Fruit fly (Drosophila melanogaster): Measurements from ENCODE around the gene lic.

lic gene

DNA sequence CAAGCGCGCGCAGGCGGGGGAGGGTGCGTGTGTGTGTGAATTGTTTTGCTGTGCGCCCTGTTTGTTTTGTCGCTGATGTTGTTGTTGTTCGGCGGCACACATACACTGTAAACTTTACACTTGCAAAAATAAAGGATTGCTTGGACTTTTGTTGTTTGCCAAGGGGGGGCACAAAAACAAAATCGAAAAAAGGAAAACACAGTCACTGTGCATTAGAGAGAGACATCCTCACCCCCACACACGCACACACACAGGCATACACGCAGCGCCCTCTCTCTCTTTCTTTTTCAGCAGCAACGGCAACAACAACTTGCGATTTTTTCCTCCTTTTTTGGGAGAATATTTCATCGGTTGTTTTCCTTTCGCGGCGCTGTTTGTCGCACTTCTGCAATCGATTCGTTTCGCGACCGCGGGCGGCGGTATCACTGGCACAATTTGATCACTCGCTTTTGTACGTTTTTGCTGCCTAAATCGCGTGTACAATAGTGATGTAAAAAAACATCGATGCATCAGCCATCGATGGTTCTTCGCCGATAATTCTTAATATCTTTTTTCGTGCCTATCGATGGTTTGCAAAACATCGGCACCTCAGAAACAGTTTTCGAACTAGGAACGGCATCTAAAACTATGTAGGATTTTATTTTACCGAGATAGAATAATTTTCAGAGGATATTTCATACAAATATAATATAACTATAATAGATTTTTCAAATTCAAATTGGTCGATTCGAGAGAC, 857 bp upstream of the lic start, which contains the start of gene hep (continued):
- TF ChIP-seq CG17912 (GFP tag; optimal IDR thresholded peaks at IDR 0.05) = no peak
- peak; percentile 17 for TF ChIP-seq Med (GFP tag)
- TF ChIP-seq CG17385 (GFP tag; optimal IDR thresholded peaks at IDR 0.05) = no peak
- no peak for TF ChIP-seq ranshi (GFP tag; IDR thresholded peaks at IDR 0.05)
- no peak for TF ChIP-seq dmrt11E (tag; optimal IDR thresholded peaks at IDR 0.05)
- no peak for TF ChIP-seq CG4328 (GFP tag; optimal IDR thresholded peaks at IDR 0.05)
- peak; percentile 73; the same call in 3 of the 4 replicates for TF ChIP-seq Dll (GFP tag; IDR thresholded peaks at IDR 0.05; ENCODE audit: partially characterized antibody)
- no peak for TF ChIP-seq oc (tag; optimal IDR thresholded peaks at IDR 0.05)
- no peak for TF ChIP-seq kni (GFP tag; optimal IDR thresholded peaks at IDR 0.05)
- TF ChIP-seq run (tag; optimal IDR thresholded peaks at IDR 0.05) = no peak
- no peak for TF ChIP-seq insv (GFP tag; optimal IDR thresholded peaks at IDR 0.05)
- peak; percentile 87 for TF ChIP-seq CG8478 (optimal IDR thresholded peaks at IDR 0.05)
- no peak for TF ChIP-seq CG15479 (GFP tag; optimal IDR thresholded peaks at IDR 0.05)
- no peak for TF ChIP-seq fru (optimal IDR thresholded peaks at IDR 0.05)
- no peak for TF ChIP-seq Kr (GFP tag; optimal IDR thresholded peaks at IDR 0.05)
- TF ChIP-seq nerfin-2 (GFP tag; IDR thresholded peaks at IDR 0.05; ENCODE audit: partially characterized antibody) = peak; percentile 79
- no peak for TF ChIP-seq NK7.1 (GFP tag; optimal IDR thresholded peaks at IDR 0.05)
- TF ChIP-seq Dfd (GFP tag; optimal IDR thresholded peaks at IDR 0.05) = no peak
- peak; percentile 56; the same call in 1 of the 2 replicates for TF ChIP-seq klu (GFP tag; IDR thresholded peaks at IDR 0.05)
- TF ChIP-seq Mrtf (GFP tag; IDR thresholded peaks at IDR 0.05) = no peak
- peak; percentile 57 for TF ChIP-seq CG2129 (GFP tag; IDR thresholded peaks at IDR 0.05; ENCODE audit: partially characterized antibody)
- TF ChIP-seq CG14441 (GFP tag; IDR thresholded peaks at IDR 0.05) = no peak
- TF ChIP-seq Doc3 (GFP tag; IDR thresholded peaks at IDR 0.05; ENCODE audit: partially characterized antibody) = peak; percentile 65
- TF ChIP-seq CG6683 (GFP tag; optimal IDR thresholded peaks at IDR 0.05) = no peak
- no peak for TF ChIP-seq Dek (tag; optimal IDR thresholded peaks at IDR 0.05)
- TF ChIP-seq CG6791 (GFP tag; IDR thresholded peaks at IDR 0.05; ENCODE audit: partially characterized antibody) = peak; percentile 92
- TF ChIP-seq CG15514 (GFP tag; optimal IDR thresholded peaks at IDR 0.05) = peak; percentile 20
- peak; percentile 13 for TF ChIP-seq CG12659 (GFP tag; optimal IDR thresholded peaks at IDR 0.05)
- no peak for TF ChIP-seq vvl (GFP tag; IDR thresholded peaks at IDR 0.05)
- no peak for TF ChIP-seq CG10462 (GFP tag; optimal IDR thresholded peaks at IDR 0.05)
- no peak for TF ChIP-seq otp (GFP tag; IDR thresholded peaks at IDR 0.05)
- no peak for TF ChIP-seq CG11093 (GFP tag; IDR thresholded peaks at IDR 0.05)
- peak; percentile 86 for TF ChIP-seq Bgb (GFP tag; IDR thresholded peaks at IDR 0.05; ENCODE audit: partially characterized antibody)
- TF ChIP-seq MESR4 (GFP tag; optimal IDR thresholded peaks at IDR 0.05) = peak; percentile 83
- no peak for TF ChIP-seq Hsf (GFP tag; optimal IDR thresholded peaks at IDR 0.05)
- no peak for TF ChIP-seq CG32532 (GFP tag; IDR thresholded peaks at IDR 0.05)
- TF ChIP-seq sug (tag; optimal IDR thresholded peaks at IDR 0.05) = no peak
- TF ChIP-seq Hand (GFP tag; optimal IDR thresholded peaks at IDR 0.05) = no peak
- peak; percentile 10; the same call in 1 of the 2 replicates for TF ChIP-seq sna (GFP tag; IDR thresholded peaks at IDR 0.05; ENCODE audit: partially characterized antibody)
- TF ChIP-seq CG2712 (tag; optimal IDR thresholded peaks at IDR 0.05) = no peak
- TF ChIP-seq HmgD (GFP tag; optimal IDR thresholded peaks at IDR 0.05) = no peak
- no peak for TF ChIP-seq Nf-YC (tag; optimal IDR thresholded peaks at IDR 0.05)
- TF ChIP-seq NfI (GFP tag; optimal IDR thresholded peaks at IDR 0.05) = no peak
- no peak for TF ChIP-seq ro (GFP tag; IDR thresholded peaks at IDR 0.05)
- no peak for TF ChIP-seq pb (GFP tag; optimal IDR thresholded peaks at IDR 0.05)
- no peak for TF ChIP-seq Ssrp (tag; optimal IDR thresholded peaks at IDR 0.05)
- TF ChIP-seq dati (GFP tag; IDR thresholded peaks at IDR 0.05) = no peak
- no peak for TF ChIP-seq Lpt (GFP tag; optimal IDR thresholded peaks at IDR 0.05)
- peak; percentile 77 for TF ChIP-seq BEAF-32 (GFP tag; optimal IDR thresholded peaks at IDR 0.05)
- no peak for TF ChIP-seq Mes4 (GFP tag; optimal IDR thresholded peaks at IDR 0.05)

All from whole organism, embryonic.